Worm (Caenorhabditis elegans) whole organism, mixed stage, embryonic: ENCODE data around the gene Y43F8B.3.

Source experiments
- blmp-1 ChIP-seq: fragments of 150-350 bp; optimal IDR thresholded peaks from 2 replicates; lab custom pipeline; 2014; ENCODE audit warnings: missing biosample characterization, missing genetic modification characterization
- ceh-83 ChIP-seq: fragments of 200-800 bp; sonication (Bioruptor generic); optimal IDR thresholded peaks from 2 replicates; lab custom pipeline; 2018; ENCODE audit warnings: mild to moderate bottlenecking, missing genetic modification characterization, missing compliant biosample characterization
- cnd-1 ChIP-seq: fragments of 200-800 bp; sonication (Bioruptor generic); optimal IDR thresholded peaks from 2 replicates; lab custom pipeline; 2018; ENCODE audit warnings: mild to moderate bottlenecking, missing genetic modification characterization, missing compliant biosample characterization
- mep-1 ChIP-seq: fragments of 150-350 bp; optimal IDR thresholded peaks from 2 replicates; lab custom pipeline; 2017; ENCODE audit warnings: missing biosample characterization, missing genetic modification reagents, missing genetic modification characterization, inconsistent platforms
- nhr-12 ChIP-seq: fragments of 150-350 bp; optimal IDR thresholded peaks from 2 replicates; lab custom pipeline; 2014; ENCODE audit warnings: missing biosample characterization, missing genetic modification characterization
- nhr-237 ChIP-seq: fragments of 150-350 bp; optimal IDR thresholded peaks from 2 replicates; lab custom pipeline; 2014; ENCODE audit warnings: missing biosample characterization, missing genetic modification characterization
- nhr-28 ChIP-seq: fragments of 150-350 bp; optimal IDR thresholded peaks from 2 replicates; lab custom pipeline; 2014; ENCODE audit warnings: missing biosample characterization, missing genetic modification characterization
- pha-4 ChIP-seq: fragments of 150-350 bp; optimal IDR thresholded peaks from 2 replicates; lab custom pipeline; 2018; ENCODE audit warnings: missing biosample characterization, missing genetic modification reagents, missing genetic modification characterization
- sptf-1 ChIP-seq: sonication (generic microtip); optimal IDR thresholded peaks from 2 replicates; lab custom pipeline; 2017; ENCODE audit warnings: mild to moderate bottlenecking, missing genetic modification characterization, moderate library complexity, missing compliant biosample characterization
- tbx-8 ChIP-seq: fragments of 200-800 bp; sonication (Bioruptor generic); optimal IDR thresholded peaks from 2 replicates; lab custom pipeline; 2018; ENCODE audit warnings: mild to moderate bottlenecking, missing genetic modification characterization, moderate library complexity, missing compliant biosample characterization
- unc-39 ChIP-seq: fragments of 150-350 bp; optimal IDR thresholded peaks from 2 replicates; lab custom pipeline; 2014; ENCODE audit warnings: missing biosample characterization, missing genetic modification characterization
- unc-62 ChIP-seq: fragments of 150-350 bp; optimal IDR thresholded peaks from 2 replicates; lab custom pipeline; 2014; ENCODE audit warnings: missing biosample characterization, missing genetic modification reagents, missing genetic modification characterization
- zip-8 ChIP-seq: fragments of 150-350 bp; optimal IDR thresholded peaks from 2 replicates; lab custom pipeline; 2014; ENCODE audit warnings: missing biosample characterization, missing genetic modification characterization
- ztf-11 ChIP-seq: fragments of 150-350 bp; optimal IDR thresholded peaks from 2 replicates; lab custom pipeline; 2014; ENCODE audit warnings: missing biosample characterization, missing genetic modification characterization

ce11 chrV:19477302-19477701, 25.6 kb upstream of the Y43F8B.3 start:
- no peak for TF ChIP-seq blmp-1 (tag; lab: Kevin White, UChicago)
- TF ChIP-seq pha-4 (tag; lab: Kevin White, UChicago), result no peak
- no peak for TF ChIP-seq unc-62 (GFP tag; lab: Kevin White, UChicago)
- TF ChIP-seq cnd-1 (tag; lab: Kevin White, UChicago), result no peak
- no peak for TF ChIP-seq nhr-28 (tag; lab: Kevin White, UChicago)
- TF ChIP-seq ztf-11 (tag; lab: Kevin White, UChicago), result no peak
- TF ChIP-seq sptf-1 (tag; lab: Kevin White, UChicago), result no peak
- no peak for TF ChIP-seq nhr-12 (tag; lab: Kevin White, UChicago)
- TF ChIP-seq nhr-237 (tag; lab: Kevin White, UChicago), result no peak
- no peak for TF ChIP-seq tbx-8
- TF ChIP-seq zip-8 (tag; lab: Kevin White, UChicago), result no peak
- TF ChIP-seq ceh-83 (GFP tag; lab: Kevin White, UChicago), result no peak
- no peak for TF ChIP-seq mep-1 (tag; lab: Kevin White, UChicago)
- no peak for TF ChIP-seq unc-39 (tag; lab: Kevin White, UChicago)
